Fruit fly (Drosophila melanogaster): ENCODE data around the gene Cpr67Fa2.
A peak's percentile ranks its signal among the peaks of the same experiment; 100 is the strongest.

The Cpr67Fa2 gene

dm6 chr3L:10882336-10883040 lies 9.0 kb upstream of the Cpr67Fa2 start, which contains the start of the genes CG6409 and galla-2:
CG6409 (minus strand) TSS chr3L:10882386.
galla-2 (plus strand) TSS chr3L:10882890.
- TF ChIP-seq fkh (GFP tag; optimal IDR thresholded peaks at IDR 0.05) (peak; percentile 65), Met (GFP tag; optimal IDR thresholded peaks at IDR 0.05) (no peak), Blimp-1 (GFP tag; optimal IDR thresholded peaks at IDR 0.05) (no peak), Eip93F (GFP tag; optimal IDR thresholded peaks at IDR 0.05) (no peak)

DNA sequence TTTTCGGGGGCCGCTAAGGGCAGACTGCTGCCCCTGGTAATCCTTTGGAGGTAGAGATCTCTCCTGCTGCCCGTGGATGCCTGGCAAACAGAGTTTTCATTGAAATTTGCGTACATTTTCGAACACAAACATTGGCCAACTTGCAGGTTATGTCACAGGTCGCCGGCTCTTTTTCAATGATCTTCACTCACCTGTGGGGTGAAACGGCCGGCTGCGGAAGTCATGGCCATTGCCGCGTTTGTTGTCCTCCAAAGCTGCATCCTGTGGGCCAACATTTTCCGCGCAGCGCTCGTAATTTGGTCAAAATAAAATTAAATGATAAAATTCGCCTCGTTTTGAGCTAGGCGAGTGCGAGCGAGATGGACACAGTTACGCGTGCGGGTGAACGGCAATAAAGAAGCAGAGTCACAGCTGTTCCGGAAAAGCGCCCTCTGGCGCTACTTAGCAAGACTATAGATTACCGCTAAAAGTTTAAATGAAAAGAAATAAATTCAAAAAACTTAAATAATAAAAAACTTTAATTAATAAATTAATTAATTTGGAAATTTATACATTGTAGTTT lies 5.7 kb upstream of the Cpr67Fa2 start:
- TF ChIP-seq CG1621 (tag; optimal IDR thresholded peaks at IDR 0.05) (no peak), CG6276 (GFP tag; optimal IDR thresholded peaks at IDR 0.05) (no peak), acj6 (GFP tag; optimal IDR thresholded peaks at IDR 0.05) (no peak), cyc (GFP tag; optimal IDR thresholded peaks at IDR 0.05) (no peak), svp (GFP tag) (no peak), CG34406 (GFP tag; optimal IDR thresholded peaks at IDR 0.05) (no peak), Eip78C (GFP tag) (no peak), CG10631 (GFP tag; optimal IDR thresholded peaks at IDR 0.05) (no peak), vri (GFP tag; optimal IDR thresholded peaks at IDR 0.05) (no peak), CG10669 (GFP tag; optimal IDR thresholded peaks at IDR 0.05) (no peak), CG4318 (GFP tag; optimal IDR thresholded peaks at IDR 0.05) (no peak), topi (GFP tag; optimal IDR thresholded peaks at IDR 0.05) (no peak), pdm3 (GFP tag; optimal IDR thresholded peaks at IDR 0.05) (no peak), CG11294 (GFP tag; IDR thresholded peaks at IDR 0.05) (no peak)

dm6 chr3L:10886371-10886770 lies 5.1 kb upstream of the Cpr67Fa2 start, which contains the start of gene OXA1L:
OXA1L (minus strand) TSS chr3L:10886471.
- no peak for TF ChIP-seq CG6276 (GFP tag; optimal IDR thresholded peaks at IDR 0.05)
- TF ChIP-seq CG11902 (GFP tag; optimal IDR thresholded peaks at IDR 0.05) = no peak
- TF ChIP-seq Hr38 (GFP tag; optimal IDR thresholded peaks at IDR 0.05) = no peak
- TF ChIP-seq Ets21C (GFP tag; optimal IDR thresholded peaks at IDR 0.05) = no peak

DNA sequence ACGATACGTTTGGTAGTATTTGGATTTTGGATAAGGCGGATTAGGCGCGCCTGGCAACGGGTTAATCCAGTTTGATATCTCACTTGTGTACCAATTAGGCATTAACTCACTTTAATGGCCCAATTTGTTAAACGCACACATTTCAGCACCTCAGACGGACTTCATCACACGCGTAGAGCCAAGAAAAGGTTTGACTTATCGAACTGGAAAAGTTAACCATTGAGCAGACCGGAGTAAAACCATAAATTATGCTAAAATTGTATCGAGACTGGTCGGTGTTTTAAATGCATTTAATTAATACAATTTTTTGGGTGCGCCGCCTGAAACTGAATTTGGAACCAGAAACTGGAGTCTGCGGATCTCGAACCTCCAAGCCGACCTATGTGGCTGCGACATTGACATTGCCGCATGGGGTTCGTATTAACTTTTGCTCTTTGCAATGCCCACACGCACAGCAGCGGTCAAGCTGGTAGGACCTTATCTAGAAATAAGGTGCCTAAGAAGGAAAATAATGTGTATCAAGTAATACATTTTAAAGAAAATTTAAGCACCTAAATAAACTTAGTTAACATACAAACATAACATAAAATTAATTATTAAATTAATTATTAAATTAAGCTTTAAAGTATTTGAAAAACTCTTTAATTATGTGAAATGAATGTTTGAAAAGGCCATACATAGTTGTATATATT lies 2.4 kb upstream of the Cpr67Fa2 start:
- TF ChIP-seq achi (GFP tag; optimal IDR thresholded peaks at IDR 0.05) = no peak
- no peak for TF ChIP-seq CG34406 (GFP tag; optimal IDR thresholded peaks at IDR 0.05)
- no peak for TF ChIP-seq fd59A (GFP tag; optimal IDR thresholded peaks at IDR 0.05)
- TF ChIP-seq Hr4 (GFP tag; optimal IDR thresholded peaks at IDR 0.05) = no peak
- no peak for TF ChIP-seq ss (GFP tag; optimal IDR thresholded peaks at IDR 0.05)
- no peak for TF ChIP-seq fkh (GFP tag; optimal IDR thresholded peaks at IDR 0.05)
- TF ChIP-seq CG7368 (GFP tag; optimal IDR thresholded peaks at IDR 0.05) = no peak
- TF ChIP-seq vri (GFP tag; optimal IDR thresholded peaks at IDR 0.05) = no peak
- no peak for TF ChIP-seq Sox15 (GFP tag; optimal IDR thresholded peaks at IDR 0.05)
- TF ChIP-seq CG31627 (GFP tag; optimal IDR thresholded peaks at IDR 0.05) = no peak
- TF ChIP-seq dac (GFP tag; optimal IDR thresholded peaks at IDR 0.05) = no peak
- no peak for TF ChIP-seq CG9139 (GFP tag; optimal IDR thresholded peaks at IDR 0.05)
- no peak for TF ChIP-seq Smox (GFP tag; optimal IDR thresholded peaks at IDR 0.05)
- no peak for TF ChIP-seq CG15336 (GFP tag; IDR thresholded peaks at IDR 0.05)
- no peak for TF ChIP-seq pdm3 (GFP tag; optimal IDR thresholded peaks at IDR 0.05)
- TF ChIP-seq CG6854 (GFP tag; optimal IDR thresholded peaks at IDR 0.05) = no peak
- TF ChIP-seq CG6808 (GFP tag; optimal IDR thresholded peaks at IDR 0.05) = no peak
- no peak for TF ChIP-seq fd85E (GFP tag; optimal IDR thresholded peaks at IDR 0.05)
- no peak for TF ChIP-seq spab (GFP tag; optimal IDR thresholded peaks at IDR 0.05)
- TF ChIP-seq CG6792 (GFP tag; optimal IDR thresholded peaks at IDR 0.05) = no peak

All from whole organism, prepupa.